Worm (Caenorhabditis elegans): Measurements from ENCODE around the gene slc-36.5.

- TF ChIP-seq ama-1 (optimal IDR thresholded peaks at IDR 0.05), result no peak
- no peak for TF ChIP-seq flt-1 (GFP tag; IDR thresholded peaks at IDR 0.05)
- no peak for TF ChIP-seq hmbx-1 (tag; optimal IDR thresholded peaks at IDR 0.05)
- no peak for TF ChIP-seq ets-7 (tag; optimal IDR thresholded peaks at IDR 0.05)
- no peak for TF ChIP-seq hnd-1 (tag; optimal IDR thresholded peaks at IDR 0.05)
- no peak for TF ChIP-seq tra-4 (tag; optimal IDR thresholded peaks at IDR 0.05)
- no peak for TF ChIP-seq tbx-37 (GFP tag; conservative IDR thresholded peaks at IDR 0.05)
- no peak for TF ChIP-seq B0310.2 (tag; optimal IDR thresholded peaks at IDR 0.05)
- no peak for TF ChIP-seq ceh-36 (tag; optimal IDR thresholded peaks at IDR 0.05)
- TF ChIP-seq aly-1 (tag; optimal IDR thresholded peaks at IDR 0.05), result no peak
- TF ChIP-seq ceh-13 (GFP tag; optimal IDR thresholded peaks at IDR 0.05), result no peak
- no peak for TF ChIP-seq tbx-11 (GFP tag; IDR thresholded peaks at IDR 0.05)
These were observed 11.4 kb upstream of the slc-36.5 start for ce11 chrII:6888211-6888610.
